Fruit fly (Drosophila melanogaster) whole organism, wandering third instar larva: Measurements from ENCODE around the gene CG31560.

ENCODE experiments used
- Dif ChIP-seq: fragments of 200-275, 200-300 bp; sonication (Bioruptor generic); optimal IDR thresholded peaks from 2 replicates; lab custom pipeline; 2018; ENCODE audit warnings: missing biosample characterization, missing genetic modification characterization; ENCODE audit not compliant: partially characterized antibody
- HLH106 ChIP-seq: fragments of 200-800 bp; optimal IDR thresholded peaks from 3 replicates; lab custom pipeline; 2019; ENCODE audit warnings: missing biosample characterization, mild to moderate bottlenecking, missing genetic modification characterization, moderate library complexity
- foxo ChIP-seq, 2 experiments: fragments of 200-800 bp; sonication (Bioruptor generic); optimal IDR thresholded peaks; 2 replicates in 1 of 2; 3 replicates in 1 of 2; lab custom pipeline; 2016 to 2017; ENCODE audit warnings: missing biosample characterization in 2 of 2, missing genetic modification characterization in 2 of 2
- psq ChIP-seq: fragments of 200-800 bp; sonication (Bioruptor generic); optimal IDR thresholded peaks from 3 replicates; lab custom pipeline; 2017; ENCODE audit warnings: missing biosample characterization, mild to moderate bottlenecking, missing genetic modification characterization, moderate library complexity

dm6 chr3R:6348943-6349342 lies 39.2 kb downstream of the CG31560 start, which contains the start of gene Hr83:
- no peak for TF ChIP-seq foxo (GFP tag; optimal IDR thresholded peaks at IDR 0.05; lab: Kevin White, UChicago)
- TF ChIP-seq HLH106 (tag; lab: Kevin White, UChicago) = no peak
- no peak for TF ChIP-seq Dif
- TF ChIP-seq psq (GFP tag; lab: Kevin White, UChicago) = no peak
